Worm (Caenorhabditis elegans) whole organism, L1 larva: ENCODE results near the gene T26G10.5.
A peak's percentile ranks its signal among the peaks of the same experiment; 100 is the strongest.

ENCODE experiments used
- C04F5.9 ChIP-seq: sonication (generic microtip); optimal IDR thresholded peaks from 2 replicates; lab custom pipeline; 2016; ENCODE audit warnings: missing genetic modification characterization, missing compliant biosample characterization
- C34B4.2 ChIP-seq: sonication (generic microtip); optimal IDR thresholded peaks from 2 replicates; lab custom pipeline; 2017; ENCODE audit warnings: mild to moderate bottlenecking, missing genetic modification characterization, missing compliant biosample characterization
- F16B12.6 ChIP-seq: fragments of 150-350 bp; optimal IDR thresholded peaks from 2 replicates; lab custom pipeline; 2014; ENCODE audit warnings: missing biosample characterization, missing genetic modification characterization
- aly-2 ChIP-seq: fragments of 150-350 bp; optimal IDR thresholded peaks from 2 replicates; lab custom pipeline; 2014; ENCODE audit warnings: missing biosample characterization, missing genetic modification characterization
- ama-1 ChIP-seq: fragments of 150-350 bp; optimal IDR thresholded peaks from 2 replicates; lab custom pipeline; 2014
- blmp-1 ChIP-seq: fragments of 150-350 bp; optimal IDR thresholded peaks from 2 replicates; lab custom pipeline; 2014; ENCODE audit warnings: missing biosample characterization, missing genetic modification characterization
- ceh-8 ChIP-seq: fragments of 200-800 bp; sonication (Bioruptor generic); optimal IDR thresholded peaks from 2 replicates; lab custom pipeline; 2018; ENCODE audit warnings: mild to moderate bottlenecking, missing genetic modification characterization, moderate library complexity, missing compliant biosample characterization
- ceh-82 ChIP-seq, 3 experiments: fragments of 150-350 bp in 1 of 3; sonication (generic microtip) in 2 of 3; optimal IDR thresholded peaks; 2 replicates each; lab custom pipeline; 2014 to 2017; ENCODE audit warnings: missing biosample characterization in 3 of 3, missing genetic modification characterization in 3 of 3
- ceh-90 ChIP-seq: sonication (generic microtip); optimal IDR thresholded peaks from 2 replicates; lab custom pipeline; 2016; ENCODE audit warnings: missing genetic modification characterization, missing compliant biosample characterization
- dpl-1 ChIP-seq, 3 experiments: fragments of 150-350 bp in 2 of 3; sonication (generic microtip) in 1 of 3; optimal IDR thresholded peaks; 2 replicates each; lab custom pipeline; 2014 to 2017; ENCODE audit warnings: missing biosample characterization in 3 of 3, missing genetic modification characterization in 3 of 3, missing genetic modification reagents in 3 of 3
- dsc-1 ChIP-seq: sonication (generic microtip); optimal IDR thresholded peaks from 2 replicates; lab custom pipeline; 2016; ENCODE audit warnings: mild to moderate bottlenecking, missing genetic modification characterization, missing compliant biosample characterization
- efl-1 ChIP-seq, 4 experiments: fragments of 150-350 bp; optimal IDR thresholded peaks in 3 of 4; peaks in 1 of 4; 1 replicate in 1 of 4; 2 replicates in 3 of 4; lab custom pipeline; 2014; ENCODE audit warnings: missing biosample characterization in 2 of 4, missing genetic modification characterization in 2 of 4, missing genetic modification reagents in 2 of 4
- elt-3 ChIP-seq, 6 experiments: fragments of 150-350 bp in 1 of 6; sonication (generic microtip); optimal IDR thresholded peaks; 2 replicates each; lab custom pipeline; 2017 to 2018; ENCODE audit warnings: missing biosample characterization in 6 of 6, missing genetic modification characterization in 6 of 6, inconsistent platforms in 1 of 6
- ets-5 ChIP-seq: fragments of 200-800 bp; sonication (Bioruptor generic); IDR thresholded peaks from 2 replicates; pipeline ENCODE4 v1.3.6; 2022; ENCODE audit warnings: missing genetic modification characterization, missing compliant biosample characterization
- fkh-4 ChIP-seq: sonication (generic microtip); optimal IDR thresholded peaks from 2 replicates; lab custom pipeline; 2016; ENCODE audit warnings: missing compliant biosample characterization, missing genetic modification characterization, borderline replicate concordance
- fkh-8 ChIP-seq: sonication (generic microtip); optimal IDR thresholded peaks from 2 replicates; lab custom pipeline; 2016; ENCODE audit warnings: mild to moderate bottlenecking, missing genetic modification characterization, missing compliant biosample characterization
- fos-1 ChIP-seq: fragments of 150-350 bp; optimal IDR thresholded peaks from 2 replicates; lab custom pipeline; 2014; ENCODE audit warnings: missing biosample characterization, missing genetic modification characterization
- hlh-4 ChIP-seq: sonication (generic microtip); optimal IDR thresholded peaks from 2 replicates; lab custom pipeline; 2016; ENCODE audit warnings: mild to moderate bottlenecking, missing genetic modification characterization, missing compliant biosample characterization
- irx-1 ChIP-seq: sonication (generic microtip); optimal IDR thresholded peaks from 2 replicates; lab custom pipeline; 2016; ENCODE audit warnings: missing genetic modification characterization, missing compliant biosample characterization
- jun-1 ChIP-seq: fragments of 150-350 bp; optimal IDR thresholded peaks from 2 replicates; lab custom pipeline; 2014; ENCODE audit warnings: missing biosample characterization, missing genetic modification reagents, missing genetic modification characterization
- lin-13 ChIP-seq: fragments of 150-350 bp; optimal IDR thresholded peaks from 2 replicates; lab custom pipeline; 2014; ENCODE audit warnings: missing biosample characterization, missing genetic modification reagents, missing genetic modification characterization
- lin-14 ChIP-seq: fragments of 200-800 bp; sonication (Bioruptor generic); optimal IDR thresholded peaks from 2 replicates; lab custom pipeline; 2018; ENCODE audit warnings: mild to moderate bottlenecking, missing genetic modification characterization, moderate library complexity, missing compliant biosample characterization
- lin-35 ChIP-seq, 2 experiments: fragments of 150-350 bp; optimal IDR thresholded peaks; 2 replicates each; lab custom pipeline; 2014; ENCODE audit warnings: missing biosample characterization in 2 of 2, missing genetic modification characterization in 2 of 2, missing genetic modification reagents in 2 of 2
- lin-39 ChIP-seq: fragments of 150-350 bp; optimal IDR thresholded peaks from 2 replicates; lab custom pipeline; 2014; ENCODE audit warnings: missing biosample characterization, missing genetic modification reagents, missing genetic modification characterization
- lsy-2 ChIP-seq, 2 experiments: fragments of 150-350 bp; optimal IDR thresholded peaks; 2 replicates each; lab custom pipeline; 2014; ENCODE audit warnings: missing biosample characterization in 2 of 2, missing genetic modification characterization in 2 of 2
- mab-9 ChIP-seq: fragments of 200-800 bp; sonication (Bioruptor generic); IDR thresholded peaks from 2 replicates; pipeline ENCODE4 v1.3.6; 2022; ENCODE audit warnings: missing genetic modification reagents, missing genetic modification characterization, missing compliant biosample characterization
- mdl-1 ChIP-seq, 2 experiments: fragments of 150-350 bp; optimal IDR thresholded peaks; 2 replicates each; lab custom pipeline; 2014 to 2017; ENCODE audit warnings: missing biosample characterization in 2 of 2, missing genetic modification characterization in 2 of 2, inconsistent platforms in 1 of 2
- nhr-11 ChIP-seq: fragments of 150-350 bp; optimal IDR thresholded peaks from 2 replicates; lab custom pipeline; 2014; ENCODE audit warnings: missing biosample characterization, missing genetic modification characterization
- nhr-19 ChIP-seq: fragments of 200-800 bp; sonication (Bioruptor generic); conservative IDR thresholded peaks from 2 replicates; pipeline ENCODE4 v1.3.6; 2022; ENCODE audit warnings: missing genetic modification characterization, missing compliant biosample characterization
- nhr-237 ChIP-seq: fragments of 150-350 bp; optimal IDR thresholded peaks from 2 replicates; lab custom pipeline; 2014; ENCODE audit warnings: missing biosample characterization, missing genetic modification characterization
- nhr-47 ChIP-seq: sonication (generic microtip); optimal IDR thresholded peaks from 2 replicates; lab custom pipeline; 2016; ENCODE audit warnings: mild to moderate bottlenecking, missing genetic modification characterization, moderate library complexity, missing compliant biosample characterization
- nhr-71 ChIP-seq: sonication (generic microtip); optimal IDR thresholded peaks from 2 replicates; lab custom pipeline; 2016; ENCODE audit warnings: mild to moderate bottlenecking, missing genetic modification characterization, moderate library complexity, missing compliant biosample characterization
- nhr-84 ChIP-seq: sonication (generic microtip); optimal IDR thresholded peaks from 2 replicates; lab custom pipeline; 2017; ENCODE audit warnings: missing biosample characterization, missing genetic modification characterization
- nhr-85 ChIP-seq: sonication (generic microtip); peaks from one replicate; lab custom pipeline; 2016; ENCODE audit warnings: missing genetic modification characterization, inconsistent platforms, missing compliant biosample characterization
- rnt-1 ChIP-seq: sonication (generic microtip); optimal IDR thresholded peaks from 2 replicates; lab custom pipeline; 2016; ENCODE audit warnings: mild to moderate bottlenecking, missing genetic modification characterization, moderate library complexity, missing compliant biosample characterization
- skn-1 ChIP-seq: fragments of 150-350 bp; optimal IDR thresholded peaks from 2 replicates; lab custom pipeline; 2014; ENCODE audit warnings: missing biosample characterization, missing genetic modification characterization
- snpc-4 ChIP-seq: fragments of 150-350 bp; optimal IDR thresholded peaks from 2 replicates; lab custom pipeline; 2014; ENCODE audit warnings: missing biosample characterization, missing genetic modification characterization
- snu-23 ChIP-seq: sonication (generic microtip); optimal IDR thresholded peaks from 2 replicates; lab custom pipeline; 2016; ENCODE audit warnings: missing genetic modification characterization, missing compliant biosample characterization
- sox-4 ChIP-seq: sonication (generic microtip); optimal IDR thresholded peaks from 2 replicates; lab custom pipeline; 2016; ENCODE audit warnings: missing genetic modification characterization, missing compliant biosample characterization
- sptf-1 ChIP-seq: fragments of 150-350 bp; optimal IDR thresholded peaks from 2 replicates; lab custom pipeline; 2014; ENCODE audit warnings: missing biosample characterization, missing genetic modification characterization
- tbx-2 ChIP-seq: sonication (generic microtip); optimal IDR thresholded peaks from 2 replicates; lab custom pipeline; 2016; ENCODE audit warnings: missing genetic modification characterization, missing compliant biosample characterization
- unc-130 ChIP-seq: fragments of 150-350 bp; optimal IDR thresholded peaks from 2 replicates; lab custom pipeline; 2017; ENCODE audit warnings: missing biosample characterization, missing genetic modification characterization, inconsistent platforms
- unc-62 ChIP-seq: fragments of 150-350 bp; optimal IDR thresholded peaks from 2 replicates; lab custom pipeline; 2014; ENCODE audit warnings: missing biosample characterization, missing genetic modification reagents, missing genetic modification characterization
- unc-98 ChIP-seq: fragments of 200-800 bp; sonication (Bioruptor generic); IDR thresholded peaks from 2 replicates; pipeline ENCODE4 v1.3.6; 2022; ENCODE audit warnings: missing genetic modification characterization, missing compliant biosample characterization
- zag-1 ChIP-seq: fragments of 150-350 bp; optimal IDR thresholded peaks from 2 replicates; lab custom pipeline; 2014; ENCODE audit warnings: missing biosample characterization, missing genetic modification characterization
- zip-4 ChIP-seq: fragments of 200-800 bp; sonication (Bioruptor generic); optimal IDR thresholded peaks from 2 replicates; lab custom pipeline; 2018; ENCODE audit warnings: mild to moderate bottlenecking, missing genetic modification characterization, moderate library complexity, missing compliant biosample characterization
- ztf-11 ChIP-seq, 2 experiments: sonication (generic microtip); optimal IDR thresholded peaks; 2 replicates each; lab custom pipeline; 2016 to 2017; ENCODE audit warnings: missing genetic modification characterization in 2 of 2, missing biosample characterization in 1 of 2, missing compliant biosample characterization in 1 of 2

T26G10.5 gene

ce11 chrIII:9406600-9406999 lies 19.6 kb downstream of the T26G10.5 start, which contains the start of gene T26G10.1 (continued):
- TF ChIP-seq zip-4, result no peak
- peak; percentile 62 to 75 (median 65) for TF ChIP-seq ceh-82 (tag; optimal IDR thresholded peaks at IDR 0.05; lab: Kevin White, UChicago)
- TF ChIP-seq lin-35 (GFP tag; optimal IDR thresholded peaks at IDR 0.05; lab: Kevin White, UChicago), result peak; percentile 73 to 77
- no peak for TF ChIP-seq nhr-11
- TF ChIP-seq irx-1 (tag; lab: Kevin White, UChicago), result peak; percentile 70
- no peak for TF ChIP-seq unc-98 (GFP tag; lab: Robert Waterston, UW)
- TF ChIP-seq snu-23 (GFP tag; lab: Kevin White, UChicago), result peak; percentile 87
- peak; percentile 48 for TF ChIP-seq skn-1 (tag; lab: Kevin White, UChicago)
- peak; percentile 73 to 79 (median 78) for TF ChIP-seq dpl-1 (GFP tag; optimal IDR thresholded peaks at IDR 0.05; lab: Kevin White, UChicago)
- TF ChIP-seq C04F5.9 (tag; lab: Kevin White, UChicago), result peak; percentile 62
- TF ChIP-seq lin-13 (GFP tag; lab: Kevin White, UChicago), result peak; percentile 48
- TF ChIP-seq F16B12.6 (tag; lab: Kevin White, UChicago), result peak; percentile 94
- peak; percentile 80 for TF ChIP-seq snpc-4 (tag; lab: Kevin White, UChicago)
- peak; percentile 75 for TF ChIP-seq dsc-1 (tag; lab: Kevin White, UChicago)
- peak; percentile 54 for TF ChIP-seq jun-1 (tag; lab: Kevin White, UChicago)
- peak; percentile 71 for TF ChIP-seq ceh-8 (GFP tag; lab: Kevin White, UChicago)
- no peak for TF ChIP-seq C34B4.2
- no peak for TF ChIP-seq hlh-4 (tag; lab: Kevin White, UChicago)
- peak; percentile 87 for TF ChIP-seq nhr-85
- no peak for TF ChIP-seq nhr-237

- TF ChIP-seq blmp-1 (tag; lab: Kevin White, UChicago) (no peak), ceh-90 (tag; lab: Kevin White, UChicago) (no peak), fkh-4 (tag; lab: Kevin White, UChicago) (no peak), fos-1 (tag; lab: Kevin White, UChicago) (no peak), nhr-84 (no peak), ama-1 (no peak), fkh-8 (tag; lab: Kevin White, UChicago) (no peak), aly-2 (no peak), unc-62 (GFP tag; lab: Kevin White, UChicago) (no peak), tbx-2 (tag; lab: Kevin White, UChicago) (no peak), mab-9 (no peak), ztf-11 (tag; optimal IDR thresholded peaks at IDR 0.05; lab: Kevin White, UChicago) (no peak), lin-13 (GFP tag; lab: Kevin White, UChicago) (no peak)
- TF ChIP-seq, all 84 proteins: peak for 0
Observed at ce11 chrIII:9401036-9401435, 25.2 kb downstream of the T26G10.5 start, which contains the start of gene nlp-48. TSS of gene nlp-48 (minus strand) at chrIII:9401136.

ce11 chrIII:9393114-9393780 lies 33.0 kb downstream of the T26G10.5 start, which contains the start of the genes gpr-2 and rgr-1:
TSS of gene gpr-2 (minus strand) at chrIII:9393164.
TSS of gene rgr-1 (plus strand) at chrIII:9393730.
- TF ChIP-seq lin-14 (GFP tag; lab: Kevin White, UChicago) (no peak), nhr-85 (peak; percentile 73), lsy-2 (tag; optimal IDR thresholded peaks at IDR 0.05; lab: Kevin White, UChicago) (peak; percentile 56 to 72), sox-4 (tag; lab: Kevin White, UChicago) (no peak), sptf-1 (tag; lab: Kevin White, UChicago) (no peak), unc-130 (tag; lab: Kevin White, UChicago) (peak; percentile 61), ama-1 (no peak), C04F5.9 (tag; lab: Kevin White, UChicago) (peak; percentile 23), elt-3 (tag; optimal IDR thresholded peaks at IDR 0.05; lab: Kevin White, UChicago) (no peak), lin-35 (GFP tag; optimal IDR thresholded peaks at IDR 0.05; lab: Kevin White, UChicago) (peak; percentile 85 to 94), rnt-1 (tag; lab: Kevin White, UChicago) (peak; percentile 57), tbx-2 (tag; lab: Kevin White, UChicago) (no peak), ets-5 (GFP tag; lab: Robert Waterston, UW) (no peak), lin-39 (no peak), nhr-47 (peak; percentile 65), nhr-19 (GFP tag; lab: Robert Waterston, UW) (peak; percentile 49), dpl-1 (GFP tag; optimal IDR thresholded peaks at IDR 0.05; lab: Kevin White, UChicago) (peak; percentile 77 to 90 (median 87)), fkh-4 (tag; lab: Kevin White, UChicago) (no peak), nhr-71 (tag; lab: Kevin White, UChicago) (peak; percentile 37), fos-1 (tag; lab: Kevin White, UChicago) (no peak), hlh-4 (tag; lab: Kevin White, UChicago) (no peak), mdl-1 (tag; optimal IDR thresholded peaks at IDR 0.05; lab: Kevin White, UChicago) (peak in 1 of 2 experiments; percentile 23), zag-1 (tag; lab: Kevin White, UChicago) (no peak), efl-1 (optimal IDR thresholded peaks at IDR 0.05; lab: Kevin White, UChicago) (peak; percentile 59 to 88), efl-1 (GFP tag; optimal IDR thresholded peaks at IDR 0.05 in 1 of 2; lab: Kevin White, UChicago) (peak; percentile 88 to 99), dsc-1 (tag; lab: Kevin White, UChicago) (peak; percentile 26), F16B12.6 (tag; lab: Kevin White, UChicago) (peak; percentile 90), ceh-82 (tag; optimal IDR thresholded peaks at IDR 0.05; lab: Kevin White, UChicago) (peak in 2 of 3 experiments; percentile 27 to 46)
